Worm (Caenorhabditis elegans): ENCODE results near the gene sem-5.

DNA sequence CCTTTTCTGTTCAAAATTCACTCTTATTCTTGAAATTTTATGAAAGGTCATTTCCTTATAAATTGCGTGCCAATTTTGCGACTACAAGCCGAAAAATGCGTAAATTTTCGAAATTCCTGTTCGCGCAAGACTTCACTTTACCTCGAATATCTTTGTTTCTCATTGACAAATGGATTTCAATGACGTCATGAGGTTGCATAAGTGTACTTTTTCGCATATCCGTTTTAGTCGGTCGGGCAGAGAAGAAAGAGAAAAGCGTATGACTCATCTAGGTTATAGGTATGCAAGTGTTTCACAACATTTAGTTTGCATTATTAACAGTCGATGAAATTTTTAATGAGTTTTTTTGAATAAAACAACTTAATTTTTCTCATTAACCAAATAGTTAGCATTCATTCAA lies 45.4 kb downstream of the sem-5 start:
- TF ChIP-seq ztf-11 (tag; optimal IDR thresholded peaks at IDR 0.05) (no peak), ceh-20 (GFP tag; IDR thresholded peaks at IDR 0.05) (no peak), arid-1 (GFP tag; conservative IDR thresholded peaks at IDR 0.05) (no peak), nhr-25 (tag; optimal IDR thresholded peaks at IDR 0.05; ENCODE audit: borderline replicate concordance, insufficient read depth) (no peak), dve-1 (tag; optimal IDR thresholded peaks at IDR 0.05; ENCODE audit: insufficient read depth) (no peak), nhr-237 (tag; optimal IDR thresholded peaks at IDR 0.05) (no peak), ZK546.5 (tag; optimal IDR thresholded peaks at IDR 0.05) (no peak), F10B5.3 (tag; optimal IDR thresholded peaks at IDR 0.05) (no peak), nhr-11 (tag; optimal IDR thresholded peaks at IDR 0.05) (no peak), ama-1 (optimal IDR thresholded peaks at IDR 0.05) (no peak), skn-1 (tag; optimal IDR thresholded peaks at IDR 0.05) (no peak), pqm-1 (tag; optimal IDR thresholded peaks at IDR 0.05) (no peak), unc-62 (GFP tag; optimal IDR thresholded peaks at IDR 0.05 in 1 of 2) (no peak), unc-62 (tag; optimal IDR thresholded peaks at IDR 0.05) (no peak)
